Fruit fly (Drosophila melanogaster) whole organism, embryonic: ENCODE results near the gene GCC88.
A peak's percentile ranks its signal among the peaks of the same experiment; 100 is the strongest.

ENCODE experiments used
- B-H1 ChIP-seq: fragments of 200-800 bp; sonication (Bioruptor generic); IDR thresholded peaks from 3 replicates; pipeline ENCODE4 v1.3.6; 2022; ENCODE audit warnings: missing biosample characterization, missing genetic modification characterization
- C15 ChIP-seq: fragments of 200-800 bp; sonication (Bioruptor generic); IDR thresholded peaks from 3 replicates; pipeline ENCODE4 v1.3.6; 2022; ENCODE audit warnings: missing biosample characterization, missing genetic modification characterization
- CG10147 ChIP-seq: fragments of 200-800 bp; sonication (Bioruptor generic); optimal IDR thresholded peaks from 2 replicates; lab custom pipeline; 2019; ENCODE audit warnings: missing biosample characterization, mild to moderate bottlenecking, missing genetic modification characterization, moderate library complexity
- CG10209 ChIP-seq: fragments of 200-800 bp; sonication (Bioruptor generic); optimal IDR thresholded peaks from 3 replicates; lab custom pipeline; 2017; ENCODE audit warnings: missing biosample characterization, mild to moderate bottlenecking, missing genetic modification characterization, missing genetic modification reagents
- CG1024 ChIP-seq: fragments of 200-800 bp; sonication (Bioruptor generic); IDR thresholded peaks from 2 replicates; pipeline ENCODE4 v1.3.6; 2022; ENCODE audit warnings: missing biosample characterization, missing genetic modification characterization
- CG11456 ChIP-seq: fragments of 200-800 bp; sonication (Bioruptor generic); IDR thresholded peaks from 3 replicates; pipeline ENCODE4 v1.3.6; 2022; ENCODE audit warnings: missing biosample characterization, missing genetic modification characterization
- CG12659 ChIP-seq: fragments of 200-800 bp; sonication (Bioruptor generic); optimal IDR thresholded peaks from 3 replicates; lab custom pipeline; 2017; ENCODE audit warnings: mild to moderate bottlenecking, missing biosample characterization, missing genetic modification reagents, missing genetic modification characterization
- CG15011 ChIP-seq: fragments of 200-800 bp; sonication (Bioruptor generic); optimal IDR thresholded peaks from 3 replicates; lab custom pipeline; 2018; ENCODE audit warnings: missing biosample characterization, mild to moderate bottlenecking, missing genetic modification characterization
- CG15696 ChIP-seq: fragments of 200-800 bp; sonication (Bioruptor generic); optimal IDR thresholded peaks from 2 replicates; lab custom pipeline; 2019; ENCODE audit warnings: missing biosample characterization, mild to moderate bottlenecking, missing genetic modification characterization, moderate library complexity
- CG17385 ChIP-seq: fragments of 200-800 bp; sonication (Bioruptor generic); optimal IDR thresholded peaks from 3 replicates; lab custom pipeline; 2018; ENCODE audit warnings: missing biosample characterization, mild to moderate bottlenecking, missing genetic modification characterization
- CG1832 ChIP-seq: fragments of 200-800 bp; sonication (Bioruptor generic); optimal IDR thresholded peaks from 2 replicates; lab custom pipeline; 2017; ENCODE audit warnings: missing biosample characterization, mild to moderate bottlenecking, missing genetic modification characterization, inconsistent platforms
- CG2199 ChIP-seq: fragments of 200-800 bp; sonication (Bioruptor generic); IDR thresholded peaks from 3 replicates; pipeline ENCODE4 v1.3.6; 2022; ENCODE audit warnings: missing biosample characterization, missing genetic modification characterization
- CG2889 ChIP-seq: fragments of 200-800 bp; sonication (Bioruptor generic); IDR thresholded peaks from 3 replicates; pipeline ENCODE4 v1.3.6; 2022; ENCODE audit warnings: missing biosample characterization, missing genetic modification characterization
- CG3281 ChIP-seq: fragments of 200-800 bp; sonication (Bioruptor generic); optimal IDR thresholded peaks from 3 replicates; lab custom pipeline; 2017; ENCODE audit warnings: missing biosample characterization, mild to moderate bottlenecking, missing genetic modification characterization
- CG5953 ChIP-seq: fragments of 200-800 bp; sonication (Bioruptor generic); IDR thresholded peaks from 2 replicates; pipeline ENCODE4 v1.3.6; 2022; ENCODE audit warnings: missing biosample characterization, missing genetic modification characterization
- CG6272 ChIP-seq: fragments of 200-800 bp; sonication (Bioruptor generic); IDR thresholded peaks from 2 replicates; pipeline ENCODE4 v1.3.6; 2022; ENCODE audit warnings: missing biosample characterization, missing genetic modification characterization
- CG6683 ChIP-seq: fragments of 200-800 bp; sonication (Bioruptor generic); optimal IDR thresholded peaks from 2 replicates; lab custom pipeline; 2017; ENCODE audit warnings: missing biosample characterization, mild to moderate bottlenecking, missing genetic modification characterization, missing genetic modification reagents
- CG8359 ChIP-seq: fragments of 200-800 bp; sonication (Bioruptor generic); optimal IDR thresholded peaks from 2 replicates; lab custom pipeline; 2017; ENCODE audit warnings: missing biosample characterization, mild to moderate bottlenecking, missing genetic modification characterization, borderline replicate concordance
- CoRest ChIP-seq: fragments of 200-800 bp; sonication (Bioruptor generic); optimal IDR thresholded peaks from 3 replicates; lab custom pipeline; 2018; ENCODE audit warnings: missing biosample characterization, mild to moderate bottlenecking, missing genetic modification characterization, moderate library complexity
- D19A ChIP-seq: fragments of 200-800 bp; optimal IDR thresholded peaks from 3 replicates; lab custom pipeline; 2019; ENCODE audit warnings: missing biosample characterization, mild to moderate bottlenecking, missing genetic modification characterization, moderate library complexity
- Dip2 ChIP-seq: fragments of 200-800 bp; sonication (Bioruptor generic); IDR thresholded peaks from 2 replicates; pipeline ENCODE4 v1.3.6; 2022; ENCODE audit warnings: missing biosample characterization, missing genetic modification characterization
- Dp ChIP-seq: fragments of 200-800 bp; sonication (Bioruptor generic); optimal IDR thresholded peaks from 2 replicates; lab custom pipeline; 2018; ENCODE audit warnings: missing biosample characterization, mild to moderate bottlenecking, missing genetic modification characterization, moderate library complexity
- Fer1 ChIP-seq: fragments of 200-800 bp; sonication (Bioruptor generic); optimal IDR thresholded peaks from 2 replicates; lab custom pipeline; 2017; ENCODE audit warnings: missing biosample characterization, mild to moderate bottlenecking, missing genetic modification characterization
- HLH4C ChIP-seq: fragments of 200-800 bp; sonication (Bioruptor generic); IDR thresholded peaks from 3 replicates; pipeline ENCODE4 v1.3.6; 2022; ENCODE audit warnings: missing biosample characterization, missing genetic modification characterization; ENCODE audit not compliant: partially characterized antibody
- Hey ChIP-seq: fragments of 200-800 bp; sonication (Bioruptor generic); optimal IDR thresholded peaks from 3 replicates; lab custom pipeline; 2018; ENCODE audit warnings: missing biosample characterization, mild to moderate bottlenecking, missing genetic modification characterization
- HmgZ ChIP-seq: fragments of 200-800 bp; sonication (Bioruptor generic); optimal IDR thresholded peaks from 2 replicates; lab custom pipeline; 2018; ENCODE audit warnings: missing biosample characterization, mild to moderate bottlenecking, missing genetic modification characterization
- Mad ChIP-seq: fragments of 200-800 bp; sonication (Bioruptor generic); optimal IDR thresholded peaks from 2 replicates; lab custom pipeline; 2016; ENCODE audit warnings: missing biosample characterization, missing genetic modification characterization
- Max ChIP-seq: fragments of 200-800 bp; sonication (Bioruptor generic); optimal IDR thresholded peaks from 2 replicates; lab custom pipeline; 2016; ENCODE audit warnings: missing biosample characterization, mild to moderate bottlenecking, missing genetic modification characterization
- Neu2 ChIP-seq: fragments of 200-800 bp; sonication (Bioruptor generic); optimal IDR thresholded peaks from 3 replicates; lab custom pipeline; 2016; ENCODE audit warnings: missing biosample characterization, missing genetic modification characterization, borderline replicate concordance
- Opbp ChIP-seq: fragments of 200-800 bp; sonication (Bioruptor generic); IDR thresholded peaks from 3 replicates; pipeline ENCODE4 v1.3.6; 2022; ENCODE audit warnings: missing biosample characterization, missing genetic modification characterization; ENCODE audit not compliant: partially characterized antibody
- Rfx ChIP-seq: fragments of 200-800 bp; sonication (Bioruptor generic); IDR thresholded peaks from 2 replicates; pipeline ENCODE4 v1.3.6; 2022; ENCODE audit warnings: missing biosample characterization, missing genetic modification characterization
- Scr ChIP-seq: fragments of 200-800 bp; sonication (Bioruptor generic); IDR thresholded peaks from 2 replicates; pipeline ENCODE4 v1.3.6; 2022; ENCODE audit warnings: missing biosample characterization, missing genetic modification characterization; ENCODE audit not compliant: partially characterized antibody
- Tbp ChIP-seq: fragments of >200 bp; optimal IDR thresholded peaks from 2 replicates; lab custom pipeline; 2018; ENCODE audit warnings: missing biosample characterization, missing genetic modification characterization
- Usf ChIP-seq: fragments of 200-800 bp; sonication (Bioruptor generic); optimal IDR thresholded peaks from 2 replicates; lab custom pipeline; 2017; ENCODE audit warnings: missing genotype, missing biosample characterization, missing genetic modification characterization
- ara ChIP-seq: fragments of 200-800 bp; sonication (Bioruptor generic); IDR thresholded peaks from 2 replicates; pipeline ENCODE4 v1.3.6; 2022; ENCODE audit warnings: missing biosample characterization, missing genetic modification characterization
- crol ChIP-seq: fragments of 200-800 bp; sonication (Bioruptor generic); IDR thresholded peaks from 2 replicates; pipeline ENCODE4 v1.3.6; 2022; ENCODE audit warnings: missing biosample characterization, missing genetic modification characterization
- crp ChIP-seq, 2 experiments: fragments of 200-800 bp; sonication (Bioruptor generic); optimal IDR thresholded peaks; 2 replicates in 1 of 2; 3 replicates in 1 of 2; lab custom pipeline; 2017; ENCODE audit warnings: missing biosample characterization in 2 of 2, missing genetic modification characterization in 2 of 2, mild to moderate bottlenecking in 1 of 2, moderate library complexity in 1 of 2
- dati ChIP-seq: fragments of 200-800 bp; sonication (Bioruptor generic); IDR thresholded peaks from 2 replicates; pipeline ENCODE4 v1.3.6; 2022; ENCODE audit warnings: missing biosample characterization, missing genetic modification characterization
- dmrt11E ChIP-seq: fragments of 200-800 bp; sonication (Bioruptor generic); optimal IDR thresholded peaks from 3 replicates; lab custom pipeline; 2018; ENCODE audit warnings: missing biosample characterization, mild to moderate bottlenecking, missing genetic modification characterization, moderate library complexity
- grn ChIP-seq: fragments of 200-800 bp; sonication (Bioruptor generic); optimal IDR thresholded peaks from 3 replicates; lab custom pipeline; 2017; ENCODE audit warnings: missing biosample characterization, missing genetic modification characterization
- gt ChIP-seq: fragments of 200-800 bp; sonication (Bioruptor generic); IDR thresholded peaks from 2 replicates; pipeline ENCODE4 v1.3.6; 2022; ENCODE audit warnings: missing biosample characterization, missing genetic modification characterization
- hth ChIP-seq: fragments of >200 bp; optimal IDR thresholded peaks from 2 replicates; lab custom pipeline; 2017; ENCODE audit warnings: inconsistent platforms
- jing ChIP-seq: fragments of 200-800 bp; sonication (Bioruptor generic); optimal IDR thresholded peaks from 2 replicates; lab custom pipeline; 2018; ENCODE audit warnings: missing biosample characterization, mild to moderate bottlenecking, missing genetic modification characterization
- pb ChIP-seq: fragments of 200-800 bp; sonication (Bioruptor generic); optimal IDR thresholded peaks from 3 replicates; lab custom pipeline; 2016; ENCODE audit warnings: missing biosample characterization, missing genetic modification characterization
- pfk ChIP-seq: fragments of 200-800 bp; sonication (Bioruptor generic); optimal IDR thresholded peaks from 2 replicates; lab custom pipeline; 2018; ENCODE audit warnings: missing biosample characterization, mild to moderate bottlenecking, missing genetic modification characterization, moderate library complexity
- pho ChIP-seq: fragments of 200-800 bp; sonication (Bioruptor generic); optimal IDR thresholded peaks from 2 replicates; lab custom pipeline; 2016; ENCODE audit warnings: missing biosample characterization, missing genetic modification characterization
- pros ChIP-seq: fragments of 200-800 bp; sonication (Bioruptor generic); optimal IDR thresholded peaks from 3 replicates; lab custom pipeline; 2019; ENCODE audit warnings: missing biosample characterization, mild to moderate bottlenecking, missing genetic modification characterization, moderate library complexity
- sim ChIP-seq: fragments of 200-800 bp; sonication (Bioruptor generic); IDR thresholded peaks from 2 replicates; pipeline ENCODE4 v1.3.6; 2022; ENCODE audit warnings: missing biosample characterization, missing genetic modification characterization
- stc ChIP-seq: fragments of 200-800 bp; sonication (Bioruptor generic); IDR thresholded peaks from 2 replicates; pipeline ENCODE4 v1.3.6; 2022; ENCODE audit warnings: missing biosample characterization, missing genetic modification characterization
- unc-4 ChIP-seq: fragments of 200-800 bp; sonication (Bioruptor generic); IDR thresholded peaks from 2 replicates; pipeline ENCODE4 v1.3.6; 2022; ENCODE audit warnings: missing biosample characterization, missing genetic modification characterization; ENCODE audit not compliant: partially characterized antibody
- zfh1 ChIP-seq: fragments of 200-800 bp; sonication (Bioruptor generic); IDR thresholded peaks from 3 replicates; pipeline ENCODE4 v1.3.6; 2022; ENCODE audit warnings: missing biosample characterization, missing genetic modification characterization

Gene GCC88

DNA sequence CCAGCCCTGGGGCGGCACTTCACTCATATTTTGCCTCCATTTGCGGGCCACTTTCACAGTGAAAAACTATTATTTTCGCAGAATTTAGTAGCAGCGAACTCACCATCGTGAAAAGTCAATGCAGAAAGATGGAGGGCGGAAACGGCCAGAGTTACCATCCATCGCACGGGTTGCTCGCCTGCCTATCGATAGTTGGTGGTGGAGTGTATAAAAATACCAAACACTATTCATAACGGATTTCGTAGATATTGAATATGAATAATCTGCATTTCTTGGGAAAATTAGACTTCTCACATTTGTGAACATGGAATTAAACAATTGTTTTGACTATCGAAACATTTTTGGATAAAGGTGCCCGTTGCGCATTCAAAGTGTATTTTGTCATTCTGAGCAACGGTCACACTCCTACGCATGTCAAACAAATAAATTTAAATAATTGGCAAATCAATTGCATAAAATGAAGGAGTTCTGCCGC, 14.2 kb downstream of the GCC88 start, which contains the start of the genes RpS25 and CG4820 (continued):
- TF ChIP-seq Scr (GFP tag; lab: Robert Waterston, UW) (peak; percentile 92), hth (lab: Kevin White, UChicago) (no peak), pfk (GFP tag; lab: Kevin White, UChicago) (peak; percentile 84), CG10209 (GFP tag; lab: Kevin White, UChicago) (peak; percentile 93), dmrt11E (peak; percentile 85), Tbp (GFP tag; lab: Kevin White, UChicago) (peak; percentile 55), HmgZ (tag; lab: Kevin White, UChicago) (peak; percentile 92), CG11456 (GFP tag; lab: Robert Waterston, UW) (peak; percentile 91), ara (GFP tag; lab: Robert Waterston, UW) (peak; percentile 75), Hey (tag; lab: Kevin White, UChicago) (peak; percentile 85), CoRest (tag; lab: Kevin White, UChicago) (peak; percentile 85), Dp (peak; percentile 64), grn (GFP tag; lab: Kevin White, UChicago) (peak; percentile 76), Max (GFP tag; lab: Kevin White, UChicago) (peak; percentile 94), CG2889 (0 out of 3 replicates have a peak, but pooled peaks have one; percentile 21), CG1024 (GFP tag; lab: Robert Waterston, UW) (peak; percentile 74), unc-4 (GFP tag; lab: Robert Waterston, UW) (peak; percentile 93), jing (GFP tag; lab: Kevin White, UChicago) (peak; percentile 78), zfh1 (peak; percentile 87), CG6683 (GFP tag; lab: Kevin White, UChicago) (peak; percentile 87), Rfx (GFP tag; lab: Robert Waterston, UW) (peak; percentile 93), CG15696 (tag; lab: Kevin White, UChicago) (peak; percentile 66), D19A (peak; percentile 65), CG12659 (peak; percentile 98), CG1832 (GFP tag; lab: Kevin White, UChicago) (no peak), B-H1 (GFP tag; lab: Robert Waterston, UW) (peak; percentile 69; the same call in 2 of the 3 replicates), CG10147 (GFP tag; lab: Kevin White, UChicago) (peak; percentile 89), pho (peak; percentile 94), CG6272 (GFP tag; lab: Robert Waterston, UW) (peak; percentile 77), Neu2 (GFP tag; lab: Kevin White, UChicago) (peak; percentile 85), HLH4C (GFP tag; lab: Robert Waterston, UW) (peak; percentile 76), CG3281 (GFP tag; lab: Kevin White, UChicago) (peak; percentile 95), crp (GFP tag; optimal IDR thresholded peaks at IDR 0.05; lab: Kevin White, UChicago) (peak in 1 of 2 experiments; percentile 66)

DNA sequence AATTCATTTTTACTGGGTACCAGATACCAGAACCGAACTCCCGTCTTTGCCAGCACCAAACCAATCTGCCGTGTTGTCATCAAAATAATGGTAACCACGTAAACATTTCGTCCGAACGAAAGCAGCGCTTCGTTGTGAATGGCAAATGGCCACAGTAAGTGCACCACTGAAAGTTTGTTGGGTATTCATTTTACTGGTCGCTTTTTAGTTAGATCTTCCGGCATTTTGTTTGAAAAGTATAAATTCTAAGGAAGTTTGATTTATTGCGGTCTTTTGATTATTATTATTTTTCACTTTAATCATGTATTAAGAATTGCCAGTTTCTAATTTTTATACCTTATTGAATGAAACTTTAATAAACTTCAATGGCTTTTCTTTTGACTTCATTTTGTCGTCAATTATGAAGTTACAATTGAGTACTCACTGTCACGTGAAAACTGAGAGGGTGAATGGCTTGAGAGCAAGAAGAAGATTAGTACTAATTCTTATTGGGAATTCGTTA, 15.9 kb downstream of the GCC88 start, which contains the start of gene ZnT86D:
Gene ZnT86D, minus strand, starts transcription at position 91 of the 502 bp plus-strand sequence.
- TF ChIP-seq B-H1 (GFP tag; lab: Robert Waterston, UW), result no peak
- no peak for TF ChIP-seq Dip2
- no peak for TF ChIP-seq dati (GFP tag; lab: Robert Waterston, UW)
- no peak for TF ChIP-seq CG5953 (GFP tag; lab: Robert Waterston, UW)
- no peak for TF ChIP-seq gt (GFP tag; lab: Robert Waterston, UW)
- TF ChIP-seq stc (GFP tag; lab: Robert Waterston, UW), result no peak
- TF ChIP-seq sim, result no peak
- peak; percentile 21 for TF ChIP-seq CG15011
- TF ChIP-seq pros (GFP tag; lab: Kevin White, UChicago), result peak; percentile 40
- peak; percentile 94 for TF ChIP-seq CG17385
- peak; percentile 67 for TF ChIP-seq Fer1 (GFP tag; lab: Kevin White, UChicago)
- no peak for TF ChIP-seq Usf (GFP tag; lab: Kevin White, UChicago)
- no peak for TF ChIP-seq C15 (GFP tag; lab: Robert Waterston, UW)
- no peak for TF ChIP-seq Opbp (GFP tag; lab: Robert Waterston, UW)
- TF ChIP-seq pb (GFP tag; lab: Kevin White, UChicago), result peak; percentile 48
- no peak for TF ChIP-seq CG8359 (GFP tag; lab: Kevin White, UChicago)
- no peak for TF ChIP-seq CG2199 (GFP tag; lab: Robert Waterston, UW)
- peak; percentile 71 for TF ChIP-seq crol
- peak; percentile 42 for TF ChIP-seq Mad (GFP tag; lab: Kevin White, UChicago)
